Worm (Caenorhabditis elegans) whole organism, L4 larva: ENCODE results near the gene sre-52.
A peak's percentile ranks its signal among the peaks of the same experiment; 100 is the strongest.

Experiments used
- tra-1 ChIP-seq: fragments of 200-800 bp; sonication (Bioruptor generic); IDR thresholded peaks from 2 replicates; pipeline ENCODE4 v1.3.6; 2022; ENCODE audit warnings: missing genetic modification reagents, missing genetic modification characterization, missing compliant biosample characterization
- unc-62 ChIP-seq, 3 experiments: fragments of 150-350 bp in 1 of 3; sonication (generic microtip); optimal IDR thresholded peaks in 2 of 3; peaks in 1 of 3; 1 replicate in 1 of 3; 2 replicates in 2 of 3; lab custom pipeline; 2014 to 2017; ENCODE audit warnings: missing biosample characterization in 3 of 3, missing genetic modification characterization in 3 of 3, missing genetic modification reagents in 3 of 3, missing genotype in 1 of 3

DNA sequence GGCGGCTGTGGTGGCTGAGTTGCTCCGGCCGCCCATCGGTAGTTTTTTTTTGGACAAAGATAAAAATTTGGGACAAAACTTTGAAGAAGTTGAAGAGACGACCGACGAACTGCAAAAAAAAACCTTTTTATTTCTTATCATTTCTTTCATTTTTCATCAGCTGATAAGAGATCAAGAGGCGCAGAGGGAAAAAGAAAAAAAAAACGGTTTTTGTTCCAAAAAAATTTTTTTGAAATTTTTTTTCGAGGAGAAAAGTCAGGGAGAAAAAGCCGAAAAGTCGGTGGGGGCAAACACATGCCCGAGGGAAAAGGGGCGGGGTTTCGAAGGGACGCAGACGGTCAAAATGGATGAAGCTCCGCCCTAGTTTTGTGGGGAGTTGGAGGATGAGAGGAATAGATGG lies 16.6 kb downstream of the sre-52 start, which contains the start of gene ras-1:
- TF ChIP-seq tra-1, result peak; percentile 62; the same call in 1 of the 2 replicates
- TF ChIP-seq unc-62 (GFP tag; optimal IDR thresholded peaks at IDR 0.05 in 1 of 2; lab: Kevin White, UChicago), result no peak
- TF ChIP-seq unc-62 (tag; optimal IDR thresholded peaks at IDR 0.05; lab: Kevin White, UChicago), result no peak
